Fruit fly (Drosophila melanogaster) whole organism, prepupa: ENCODE results near the gene Pax.
A peak's percentile ranks its signal among the peaks of the same experiment; 100 is the strongest.

Source experiments
- CG10631 ChIP-seq: fragments of 200-800 bp; sonication (Bioruptor generic); optimal IDR thresholded peaks from 2 replicates; lab custom pipeline; 2016; ENCODE audit warnings: missing biosample characterization, missing genetic modification characterization
- CG10669 ChIP-seq: fragments of 200-800 bp; sonication (Bioruptor generic); optimal IDR thresholded peaks from 3 replicates; lab custom pipeline; 2018; ENCODE audit warnings: missing biosample characterization, mild to moderate bottlenecking, missing genetic modification characterization, moderate library complexity
- CG11294 ChIP-seq: fragments of 200-800 bp; sonication (Bioruptor generic); IDR thresholded peaks from 2 replicates; pipeline ENCODE4 v1.3.6; 2022; ENCODE audit warnings: missing biosample characterization, missing genetic modification characterization
- CG11902 ChIP-seq: fragments of 200-800 bp; sonication (Bioruptor generic); optimal IDR thresholded peaks from 3 replicates; lab custom pipeline; 2016; ENCODE audit warnings: missing biosample characterization, missing genetic modification characterization
- CG15336 ChIP-seq: fragments of 200-800 bp; sonication (Bioruptor generic); IDR thresholded peaks from 2 replicates; pipeline ENCODE4 v1.3.6; 2022; ENCODE audit warnings: missing biosample characterization, missing genetic modification characterization
- CG1621 ChIP-seq: fragments of 200-800 bp; sonication (Bioruptor generic); optimal IDR thresholded peaks from 3 replicates; lab custom pipeline; 2018; ENCODE audit warnings: missing biosample characterization, mild to moderate bottlenecking, missing genetic modification characterization
- CG16779 ChIP-seq: fragments of 200-800 bp; sonication (Bioruptor generic); optimal IDR thresholded peaks from 3 replicates; lab custom pipeline; 2017; ENCODE audit warnings: missing biosample characterization, mild to moderate bottlenecking, missing genetic modification characterization
- CG3032 ChIP-seq: fragments of 200-800 bp; optimal IDR thresholded peaks from 2 replicates; lab custom pipeline; 2019; ENCODE audit warnings: missing biosample characterization, mild to moderate bottlenecking, missing genetic modification characterization, moderate library complexity
- CG31627 ChIP-seq: fragments of 200-800 bp; sonication (Bioruptor generic); optimal IDR thresholded peaks from 3 replicates; lab custom pipeline; 2016; ENCODE audit warnings: missing biosample characterization, missing genetic modification characterization
- CG32006 ChIP-seq: fragments of 200-800 bp; sonication (Bioruptor generic); optimal IDR thresholded peaks from 3 replicates; lab custom pipeline; 2017; ENCODE audit warnings: missing biosample characterization, mild to moderate bottlenecking, missing genetic modification characterization
- CG34406 ChIP-seq: fragments of 200-800 bp; sonication (Bioruptor generic); optimal IDR thresholded peaks from 3 replicates; lab custom pipeline; 2016; ENCODE audit warnings: missing biosample characterization, missing genetic modification characterization
- CG3919 ChIP-seq: fragments of 200-800 bp; sonication (Bioruptor generic); optimal IDR thresholded peaks from 3 replicates; lab custom pipeline; 2016; ENCODE audit warnings: missing biosample characterization, missing genetic modification characterization
- CG4318 ChIP-seq: fragments of 200-800 bp; sonication (Bioruptor generic); optimal IDR thresholded peaks from 3 replicates; lab custom pipeline; 2017; ENCODE audit warnings: missing biosample characterization, mild to moderate bottlenecking, missing genetic modification characterization
- CG6163 ChIP-seq: fragments of 200-800 bp; sonication (Bioruptor generic); IDR thresholded peaks from 3 replicates; pipeline ENCODE4 v1.3.6; 2022; ENCODE audit warnings: missing biosample characterization, missing genetic modification characterization
- CG6276 ChIP-seq: fragments of 200-800 bp; sonication (Bioruptor generic); optimal IDR thresholded peaks from 2 replicates; lab custom pipeline; 2017; ENCODE audit warnings: missing biosample characterization, mild to moderate bottlenecking, missing genetic modification characterization
- CG6792 ChIP-seq: fragments of 200-800 bp; sonication (Bioruptor generic); optimal IDR thresholded peaks from 3 replicates; lab custom pipeline; 2016; ENCODE audit warnings: missing biosample characterization, missing genetic modification characterization
- CG6854 ChIP-seq: fragments of 200-800 bp; sonication (Bioruptor generic); optimal IDR thresholded peaks from 2 replicates; lab custom pipeline; 2017; ENCODE audit warnings: missing biosample characterization, mild to moderate bottlenecking, missing genetic modification characterization
- CG8119 ChIP-seq: fragments of 200-800 bp; sonication (Bioruptor generic); IDR thresholded peaks from 3 replicates; pipeline ENCODE4 v1.3.6; 2022; ENCODE audit warnings: missing biosample characterization, missing genetic modification characterization
- CG8319 ChIP-seq: fragments of 200-800 bp; sonication (Bioruptor generic); optimal IDR thresholded peaks from 3 replicates; lab custom pipeline; 2016; ENCODE audit warnings: missing biosample characterization, missing genetic modification characterization
- CG8632 ChIP-seq: fragments of 200-800 bp; sonication (Bioruptor generic); optimal IDR thresholded peaks from 3 replicates; lab custom pipeline; 2016; ENCODE audit warnings: missing biosample characterization, missing genetic modification characterization
- Eip75B ChIP-seq: fragments of 200-800 bp; sonication (Bioruptor generic); optimal IDR thresholded peaks from 3 replicates; lab custom pipeline; 2016; ENCODE audit warnings: missing biosample characterization, missing genetic modification characterization
- Eip78C ChIP-seq: fragments of 200-800 bp; sonication (Bioruptor generic); peaks from one replicate; lab custom pipeline; 2016; ENCODE audit warnings: missing biosample characterization, missing genetic modification characterization
- Eip93F ChIP-seq: fragments of 200-800 bp; sonication (Bioruptor generic); optimal IDR thresholded peaks from 2 replicates; lab custom pipeline; 2016; ENCODE audit warnings: missing biosample characterization, mild to moderate bottlenecking, missing genetic modification characterization
- Ets21C ChIP-seq: fragments of 200-800 bp; sonication (Bioruptor generic); optimal IDR thresholded peaks from 3 replicates; lab custom pipeline; 2016; ENCODE audit warnings: missing biosample characterization, missing genetic modification characterization
- Ets96B ChIP-seq: fragments of 200-800 bp; optimal IDR thresholded peaks from 2 replicates; lab custom pipeline; 2019; ENCODE audit warnings: missing biosample characterization, mild to moderate bottlenecking, missing genetic modification characterization, moderate library complexity
- Gug ChIP-seq: fragments of 200-800 bp; sonication (Bioruptor generic); IDR thresholded peaks from 2 replicates; pipeline ENCODE4 v1.3.6; 2022; ENCODE audit warnings: missing biosample characterization, missing genetic modification characterization
- Hr38 ChIP-seq: sonication (Bioruptor generic); optimal IDR thresholded peaks from 2 replicates; lab custom pipeline; 2016; ENCODE audit warnings: missing biosample characterization, missing genetic modification characterization
- Hr39 ChIP-seq: fragments of 200-800 bp; sonication (Bioruptor generic); optimal IDR thresholded peaks from 2 replicates; lab custom pipeline; 2016; ENCODE audit warnings: missing biosample characterization, missing genetic modification characterization
- Hr4 ChIP-seq: fragments of 200-800 bp; sonication (Bioruptor generic); optimal IDR thresholded peaks from 3 replicates; lab custom pipeline; 2016; ENCODE audit warnings: missing biosample characterization, missing genetic modification characterization
- Lpt ChIP-seq: fragments of 200-800 bp; sonication (Bioruptor generic); optimal IDR thresholded peaks from 3 replicates; lab custom pipeline; 2016; ENCODE audit warnings: missing biosample characterization, missing genetic modification characterization
- Met ChIP-seq: fragments of 200-800 bp; sonication (Bioruptor generic); optimal IDR thresholded peaks from 3 replicates; lab custom pipeline; 2016; ENCODE audit warnings: missing biosample characterization, missing genetic modification characterization
- OdsH ChIP-seq: fragments of 200-800 bp; sonication (Bioruptor generic); optimal IDR thresholded peaks from 3 replicates; lab custom pipeline; 2016; ENCODE audit warnings: missing biosample characterization, missing genetic modification characterization
- Smox ChIP-seq: fragments of 200-800 bp; sonication (Bioruptor generic); optimal IDR thresholded peaks from 3 replicates; lab custom pipeline; 2016; ENCODE audit warnings: missing biosample characterization, missing genetic modification characterization
- Sox102F ChIP-seq: fragments of 200-800 bp; sonication (Bioruptor generic); optimal IDR thresholded peaks from 2 replicates; lab custom pipeline; 2016; ENCODE audit warnings: missing biosample characterization, mild to moderate bottlenecking, missing genetic modification characterization
- Sox15 ChIP-seq: fragments of 200-800 bp; sonication (Bioruptor generic); optimal IDR thresholded peaks from 3 replicates; lab custom pipeline; 2016; ENCODE audit warnings: missing biosample characterization, missing genetic modification characterization
- achi ChIP-seq: fragments of 200-800 bp; sonication (Bioruptor generic); optimal IDR thresholded peaks from 3 replicates; lab custom pipeline; 2016; ENCODE audit warnings: missing biosample characterization, missing genetic modification characterization
- acj6 ChIP-seq: fragments of 200-800 bp; sonication (Bioruptor generic); optimal IDR thresholded peaks from 3 replicates; lab custom pipeline; 2016; ENCODE audit warnings: missing biosample characterization, missing genetic modification characterization
- cyc ChIP-seq: fragments of 200-800 bp; sonication (Bioruptor generic); optimal IDR thresholded peaks from 3 replicates; lab custom pipeline; 2016; ENCODE audit warnings: missing biosample characterization, missing genetic modification characterization
- dac ChIP-seq: fragments of 200-800 bp; sonication (Bioruptor generic); optimal IDR thresholded peaks from 2 replicates; lab custom pipeline; 2017; ENCODE audit warnings: missing biosample characterization, mild to moderate bottlenecking, missing genetic modification characterization
- dsx ChIP-seq: fragments of 200-800 bp; optimal IDR thresholded peaks from 3 replicates; lab custom pipeline; 2019; ENCODE audit warnings: missing biosample characterization, mild to moderate bottlenecking, missing genetic modification characterization, moderate library complexity; ENCODE audit not compliant: poor library complexity, severe bottlenecking
- eg ChIP-seq: fragments of 200-800 bp; sonication (Bioruptor generic); IDR thresholded peaks from 3 replicates; pipeline ENCODE4 v1.3.6; 2022; ENCODE audit warnings: missing biosample characterization, missing genetic modification characterization
- esn ChIP-seq: fragments of 200-800 bp; sonication (Bioruptor generic); optimal IDR thresholded peaks from 2 replicates; lab custom pipeline; 2016; ENCODE audit warnings: missing biosample characterization, mild to moderate bottlenecking, missing genetic modification characterization, moderate library complexity
- fd59A ChIP-seq: fragments of 200-800 bp; sonication (Bioruptor generic); optimal IDR thresholded peaks from 2 replicates; lab custom pipeline; 2017; ENCODE audit warnings: missing biosample characterization, mild to moderate bottlenecking, missing genetic modification characterization, missing genetic modification reagents
- fd85E ChIP-seq: fragments of 200-800 bp; sonication (Bioruptor generic); optimal IDR thresholded peaks from 3 replicates; lab custom pipeline; 2016; ENCODE audit warnings: missing biosample characterization, missing genetic modification characterization
- fkh ChIP-seq: fragments of 200-800 bp; sonication (Bioruptor generic); optimal IDR thresholded peaks from 3 replicates; lab custom pipeline; 2017; ENCODE audit warnings: missing biosample characterization, mild to moderate bottlenecking, missing genetic modification characterization, moderate library complexity
- lz ChIP-seq: fragments of 200-800 bp; sonication (Bioruptor generic); optimal IDR thresholded peaks from 3 replicates; lab custom pipeline; 2016; ENCODE audit warnings: missing biosample characterization, missing genetic modification characterization
- net ChIP-seq: fragments of 200-800 bp; sonication (Bioruptor generic); optimal IDR thresholded peaks from 3 replicates; lab custom pipeline; 2016; ENCODE audit warnings: missing biosample characterization, missing genetic modification characterization
- pdm3 ChIP-seq: fragments of 200-800 bp; sonication (Bioruptor generic); optimal IDR thresholded peaks from 3 replicates; lab custom pipeline; 2016; ENCODE audit warnings: missing biosample characterization, missing genetic modification characterization
- spab ChIP-seq: fragments of 200-800 bp; sonication (Bioruptor generic); optimal IDR thresholded peaks from 2 replicates; lab custom pipeline; 2017; ENCODE audit warnings: missing biosample characterization, mild to moderate bottlenecking, missing genetic modification characterization, missing genetic modification reagents
- svp ChIP-seq: fragments of 200-800 bp; sonication (Bioruptor generic); peaks from one replicate; lab custom pipeline; 2016; ENCODE audit warnings: missing biosample characterization, missing genetic modification characterization
- topi ChIP-seq: fragments of 200-800 bp; sonication (Bioruptor generic); optimal IDR thresholded peaks from 3 replicates; lab custom pipeline; 2016; ENCODE audit warnings: missing biosample characterization, missing genetic modification characterization
- vri ChIP-seq: fragments of 200-800 bp; sonication (Bioruptor generic); optimal IDR thresholded peaks from 3 replicates; lab custom pipeline; 2016; ENCODE audit warnings: missing biosample characterization, mild to moderate bottlenecking, missing genetic modification characterization

Pax gene

dm6 chr2L:19397617-19398316 is 28.6 kb downstream of the Pax start:
- TF ChIP-seq achi (GFP tag; lab: Kevin White, UChicago) (peak; percentile 44), CG1621 (tag; lab: Kevin White, UChicago) (peak; percentile 14), Eip78C (GFP tag; lab: Kevin White, UChicago) (peak; percentile 88), Smox (GFP tag; lab: Kevin White, UChicago) (peak; percentile 77), eg (GFP tag; lab: Robert Waterston, UW) (0 out of 3 replicates have a peak, but pooled peaks have one; percentile 9), OdsH (GFP tag; lab: Kevin White, UChicago) (peak; percentile 66), Ets96B (peak; percentile 52), CG15336 (GFP tag; lab: Robert Waterston, UW) (peak; percentile 29; the same call in 1 of the 2 replicates), CG4318 (no peak), Gug (no peak), Met (peak; percentile 83), CG16779 (no peak), CG31627 (GFP tag; lab: Kevin White, UChicago) (peak; percentile 82), CG10669 (GFP tag; lab: Kevin White, UChicago) (peak; percentile 45), Sox15 (GFP tag; lab: Kevin White, UChicago) (peak; percentile 15), CG8319 (peak; percentile 26), Eip75B (peak; percentile 62), Sox102F (GFP tag; lab: Kevin White, UChicago) (peak; percentile 70), CG34406 (GFP tag; lab: Kevin White, UChicago) (peak; percentile 58), svp (GFP tag; lab: Kevin White, UChicago) (peak; percentile 90), CG6276 (GFP tag; lab: Kevin White, UChicago) (no peak), CG3032 (peak; percentile 34), CG3919 (GFP tag; lab: Kevin White, UChicago) (peak; percentile 59), spab (GFP tag; lab: Kevin White, UChicago) (peak; percentile 15), fd85E (no peak), pdm3 (GFP tag; lab: Kevin White, UChicago) (peak; percentile 64), cyc (GFP tag; lab: Kevin White, UChicago) (peak; percentile 76), CG11294 (no peak), Hr39 (peak; percentile 78), Eip93F (GFP tag; lab: Kevin White, UChicago) (no peak), fkh (GFP tag; lab: Kevin White, UChicago) (no peak), Hr38 (GFP tag; lab: Kevin White, UChicago) (no peak), CG6792 (peak; percentile 56), CG6163 (0 out of 3 replicates have a peak, but pooled peaks have one; percentile 32), topi (GFP tag; lab: Kevin White, UChicago) (peak; percentile 77), vri (GFP tag; lab: Kevin White, UChicago) (peak; percentile 81), dac (no peak), Lpt (no peak), net (GFP tag; lab: Kevin White, UChicago) (peak; percentile 3), CG10631 (GFP tag; lab: Kevin White, UChicago) (peak; percentile 63), acj6 (GFP tag; lab: Kevin White, UChicago) (peak; percentile 68), Ets21C (GFP tag; lab: Kevin White, UChicago) (peak; percentile 67), CG8119 (0 out of 3 replicates have a peak, but pooled peaks have one; percentile 40), CG6854 (GFP tag; lab: Kevin White, UChicago) (no peak), CG11902 (GFP tag; lab: Kevin White, UChicago) (peak; percentile 4), esn (GFP tag; lab: Kevin White, UChicago) (peak; percentile 82), dsx (GFP tag; lab: Kevin White, UChicago) (peak; percentile 17), Hr4 (GFP tag; lab: Kevin White, UChicago) (peak; percentile 53), CG32006 (GFP tag; lab: Kevin White, UChicago) (peak; percentile 57), fd59A (GFP tag; lab: Kevin White, UChicago) (peak; percentile 9), lz (GFP tag; lab: Kevin White, UChicago) (peak; percentile 76), CG8632 (GFP tag; lab: Kevin White, UChicago) (peak; percentile 39)
